Worm (Caenorhabditis elegans) whole organism, early embryonic: ENCODE data around the gene exl-1.
A peak's percentile ranks its signal among the peaks of the same experiment; 100 is the strongest.

ENCODE experiments used
- B0310.2 ChIP-seq: sonication (generic microtip); optimal IDR thresholded peaks from 2 replicates; lab custom pipeline; 2016; ENCODE audit warnings: mild to moderate bottlenecking, missing genetic modification characterization, missing compliant biosample characterization
- F13C5.2 ChIP-seq: sonication (generic microtip); optimal IDR thresholded peaks from 2 replicates; lab custom pipeline; 2017; ENCODE audit warnings: mild to moderate bottlenecking, missing genetic modification characterization, inconsistent platforms, missing compliant biosample characterization
- aly-1 ChIP-seq: sonication (generic microtip); optimal IDR thresholded peaks from 2 replicates; lab custom pipeline; 2016; ENCODE audit warnings: missing genetic modification characterization, missing compliant biosample characterization
- ama-1 ChIP-seq: fragments of 150-350 bp; optimal IDR thresholded peaks from 2 replicates; lab custom pipeline; 2014
- ceh-13 ChIP-seq: fragments of 200-800 bp; sonication (Bioruptor generic); optimal IDR thresholded peaks from 2 replicates; lab custom pipeline; 2018; ENCODE audit warnings: mild to moderate bottlenecking, missing genetic modification characterization, missing compliant biosample characterization
- ceh-36 ChIP-seq: sonication (generic microtip); optimal IDR thresholded peaks from 2 replicates; lab custom pipeline; 2016; ENCODE audit warnings: missing genetic modification characterization, inconsistent platforms, missing compliant biosample characterization
- flt-1 ChIP-seq: fragments of 200-800 bp; sonication (Bioruptor generic); IDR thresholded peaks from 2 replicates; pipeline ENCODE4 v1.3.6; 2022; ENCODE audit warnings: missing genetic modification characterization, missing compliant biosample characterization
- hmbx-1 ChIP-seq: sonication (generic microtip); optimal IDR thresholded peaks from 2 replicates; lab custom pipeline; 2016; ENCODE audit warnings: mild to moderate bottlenecking, missing genetic modification characterization, missing compliant biosample characterization
- hmg-4 ChIP-seq: fragments of 200-800 bp; sonication (Bioruptor generic); optimal IDR thresholded peaks from 2 replicates; lab custom pipeline; 2018; ENCODE audit warnings: mild to moderate bottlenecking, missing genetic modification characterization, missing compliant biosample characterization
- hnd-1 ChIP-seq: sonication (generic microtip); optimal IDR thresholded peaks from 2 replicates; lab custom pipeline; 2016; ENCODE audit warnings: missing genetic modification characterization, missing compliant biosample characterization
- pes-1 ChIP-seq: fragments of 200-800 bp; sonication (Bioruptor generic); IDR thresholded peaks from 2 replicates; pipeline ENCODE4 v1.3.6; 2022; ENCODE audit warnings: missing genetic modification reagents, missing genetic modification characterization, missing compliant biosample characterization
- scrt-1 ChIP-seq: fragments of 200-800 bp; sonication (Bioruptor generic); IDR thresholded peaks from 2 replicates; pipeline ENCODE4 v1.3.6; 2022; ENCODE audit warnings: missing genetic modification characterization, missing compliant biosample characterization
- sea-1 ChIP-seq: fragments of 200-800 bp; sonication (Bioruptor generic); conservative IDR thresholded peaks from 2 replicates; pipeline ENCODE4 v1.3.6; 2022; ENCODE audit warnings: missing genetic modification characterization, missing compliant biosample characterization
- tbx-11 ChIP-seq: fragments of 200-800 bp; sonication (Bioruptor generic); IDR thresholded peaks from 2 replicates; pipeline ENCODE4 v1.3.6; 2022; ENCODE audit warnings: missing genetic modification characterization, missing compliant biosample characterization
- tbx-37 ChIP-seq: fragments of 200-800 bp; sonication (Bioruptor generic); conservative IDR thresholded peaks from 2 replicates; pipeline ENCODE4 v1.3.6; 2022; ENCODE audit warnings: missing genetic modification reagents, missing genetic modification characterization, missing compliant biosample characterization
- tra-4 ChIP-seq: sonication (generic microtip); optimal IDR thresholded peaks from 2 replicates; lab custom pipeline; 2017; ENCODE audit warnings: missing genetic modification characterization, missing compliant biosample characterization

exl-1 gene

ce11 chrII:14401098-14401497, 12.2 kb downstream of the exl-1 start:
- no peak for TF ChIP-seq hmg-4 (GFP tag; lab: Kevin White, UChicago)
- no peak for TF ChIP-seq ceh-36 (tag; lab: Kevin White, UChicago)

- 0 out of 2 replicates have a peak, but pooled peaks have one; percentile 3 for TF ChIP-seq pes-1
- peak; percentile 1 for TF ChIP-seq F13C5.2 (tag; lab: Kevin White, UChicago)
- no peak for TF ChIP-seq tbx-37
These were observed 13.7 kb downstream of the exl-1 start for ce11 chrII:14399595-14399994.

DNA sequence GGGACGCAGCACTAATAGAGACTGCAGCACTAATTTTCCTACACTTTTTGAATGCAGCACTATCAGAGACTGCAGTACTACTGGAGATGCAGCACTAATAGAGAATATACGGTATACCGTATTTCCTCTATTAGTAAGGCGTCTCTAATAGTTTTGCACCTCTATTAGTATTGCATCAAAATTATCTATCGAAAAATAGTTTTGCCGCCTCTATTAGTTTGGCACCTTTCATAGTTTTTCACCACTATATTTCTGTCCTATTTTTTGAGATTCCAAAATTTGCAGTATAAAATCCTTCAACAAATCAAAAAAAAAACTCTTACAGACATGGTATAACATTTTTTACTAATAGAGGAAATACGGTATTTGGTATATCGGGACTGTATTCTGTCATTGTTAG, 19.5 kb downstream of the exl-1 start:
- TF ChIP-seq ceh-36 (tag; lab: Kevin White, UChicago) (no peak), ama-1 (lab: Kevin White, UChicago) (no peak), aly-1 (tag; lab: Kevin White, UChicago) (no peak), pes-1 (no peak), tbx-11 (GFP tag; lab: Robert Waterston, UW) (no peak), ceh-13 (GFP tag; lab: Kevin White, UChicago) (no peak), sea-1 (no peak), B0310.2 (tag; lab: Kevin White, UChicago) (no peak), hmbx-1 (tag; lab: Kevin White, UChicago) (no peak), tra-4 (tag; lab: Kevin White, UChicago) (no peak), scrt-1 (no peak), hnd-1 (tag; lab: Kevin White, UChicago) (no peak), flt-1 (GFP tag; lab: Robert Waterston, UW) (no peak)

DNA sequence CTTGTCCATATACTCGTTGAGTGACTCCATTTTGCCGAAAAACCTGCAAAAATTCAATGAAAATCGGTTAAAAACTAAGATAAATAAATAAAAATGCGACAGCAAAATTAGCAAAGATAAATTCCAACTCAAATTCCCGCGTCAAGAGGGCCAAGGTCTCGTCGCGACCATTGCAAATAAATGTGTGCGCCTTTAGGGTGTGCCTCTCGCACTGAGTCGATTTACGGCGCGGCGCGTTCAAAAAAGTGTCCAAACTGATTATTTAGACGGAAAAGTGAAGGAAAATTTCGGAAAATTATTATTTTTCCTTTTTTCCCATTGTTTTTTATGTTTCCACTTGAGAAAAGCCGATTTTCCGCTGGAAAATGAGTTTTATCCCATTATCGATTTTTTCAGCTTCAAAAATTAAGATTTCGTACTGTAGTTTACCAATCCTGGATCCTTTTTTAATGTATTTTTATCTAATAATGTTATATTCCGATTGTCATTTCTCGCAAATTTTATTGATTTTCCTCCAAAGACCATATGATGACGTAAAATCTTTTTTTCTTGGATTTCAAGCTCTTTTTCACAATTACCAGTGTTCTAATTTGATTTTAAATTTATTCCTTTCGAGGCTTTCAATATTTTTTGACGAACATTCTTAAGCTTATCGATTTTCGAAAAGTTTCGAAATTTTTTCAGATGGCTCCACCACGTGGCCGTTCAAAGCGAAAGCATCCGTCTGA, 23.1 kb downstream of the exl-1 start, which contains the start of the genes kbp-3 and nurf-1:
Gene kbp-3 (minus strand): TSS at position 43 of the 728 bp plus-strand sequence.
Gene nurf-1 (plus strand): TSS at position 678 of the 728 bp plus-strand sequence.
- TF ChIP-seq ceh-36 (tag; lab: Kevin White, UChicago) (no peak), hmg-4 (GFP tag; lab: Kevin White, UChicago) (peak; percentile 29), tbx-11 (GFP tag; lab: Robert Waterston, UW) (0 out of 2 replicates have a peak, but pooled peaks have one; percentile 9), F13C5.2 (tag; lab: Kevin White, UChicago) (peak; percentile 4)

DNA sequence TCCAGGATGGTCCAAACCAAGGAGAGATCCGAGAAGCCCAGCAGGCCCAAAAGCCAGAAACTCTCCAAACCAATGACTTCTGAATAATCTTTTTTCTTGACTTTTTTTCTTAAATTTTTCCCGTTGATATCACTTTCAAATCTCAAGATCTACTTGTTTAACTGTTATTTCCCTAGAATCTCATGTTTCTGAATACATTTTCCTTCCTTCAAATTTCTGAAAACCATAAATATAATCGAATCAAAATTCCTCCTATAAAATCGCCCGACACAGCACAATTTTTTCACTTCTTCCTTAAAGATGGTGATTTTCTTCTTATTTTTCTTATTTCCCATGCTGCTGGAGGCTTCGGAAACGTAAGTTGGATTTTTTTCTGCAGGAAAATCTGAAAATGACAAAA, 25.1 kb downstream of the exl-1 start, which contains the start of gene F26H11.8:
Gene F26H11.8 (plus strand): TSS at position 301 of the 400 bp plus-strand sequence.
- TF ChIP-seq ceh-36 (tag; lab: Kevin White, UChicago), result no peak

DNA sequence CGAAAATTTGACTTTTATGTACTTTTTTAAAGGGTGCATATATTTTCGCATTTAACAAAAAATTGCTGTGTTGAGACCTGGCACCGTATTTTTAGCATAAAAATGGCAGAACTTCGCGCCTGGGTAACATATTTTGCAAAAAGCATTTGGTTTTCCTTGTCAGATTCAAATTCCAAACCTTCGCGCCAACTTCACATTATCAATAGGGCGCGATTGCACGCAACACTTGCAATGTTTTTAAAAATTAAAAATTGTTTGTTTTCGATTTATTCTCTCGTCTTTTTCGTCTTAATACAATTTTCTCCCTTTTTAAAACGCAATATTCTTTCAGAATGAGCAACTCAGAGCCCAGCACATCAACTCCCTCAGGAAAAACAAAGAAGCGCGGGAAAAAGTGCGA, 29.6 kb downstream of the exl-1 start, which contains the start of gene mes-2:
Gene mes-2 (plus strand): TSS at position 330 of the 400 bp plus-strand sequence.
- no peak for TF ChIP-seq hmg-4 (GFP tag; lab: Kevin White, UChicago)
- TF ChIP-seq F13C5.2 (tag; lab: Kevin White, UChicago), result peak; percentile 66

DNA sequence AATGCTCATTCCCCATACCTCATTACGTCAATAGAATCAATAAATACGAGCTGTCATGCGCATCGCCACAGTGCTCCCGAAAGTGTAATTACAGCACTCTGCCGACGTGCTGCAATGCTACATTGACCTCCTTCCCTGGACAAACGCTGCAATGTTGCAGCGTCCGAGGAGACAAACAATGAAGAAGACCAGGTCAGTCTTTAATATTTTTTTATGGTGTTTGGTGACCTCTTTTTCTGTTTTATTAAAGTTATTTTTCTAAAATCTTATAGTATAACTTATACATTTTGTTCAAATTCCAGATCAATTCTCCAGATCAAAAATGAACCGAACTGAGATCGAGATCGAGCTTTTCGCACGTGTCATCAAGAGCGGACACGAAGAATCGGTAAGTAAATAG, 31.8 kb downstream of the exl-1 start, which contains the start of gene sdz-26:
Gene sdz-26 (plus strand): TSS at position 301 of the 400 bp plus-strand sequence.
- TF ChIP-seq ceh-36 (tag; lab: Kevin White, UChicago) (no peak), tbx-11 (GFP tag; lab: Robert Waterston, UW) (no peak), tbx-37 (no peak)

- no peak for TF ChIP-seq hnd-1 (tag; lab: Kevin White, UChicago)
- no peak for TF ChIP-seq tbx-37
These were observed 32.5 kb downstream of the exl-1 start for ce11 chrII:14380778-14381177.

ce11 chrII:14377796-14378195, 35.5 kb downstream of the exl-1 start, which contains the start of gene acr-20:
Gene acr-20 (minus strand): TSS chrII:14377896.
- TF ChIP-seq tra-4 (tag; lab: Kevin White, UChicago) (no peak), sea-1 (no peak), tbx-37 (no peak), scrt-1 (no peak), F13C5.2 (tag; lab: Kevin White, UChicago) (no peak), hmg-4 (GFP tag; lab: Kevin White, UChicago) (no peak), tbx-11 (GFP tag; lab: Robert Waterston, UW) (no peak)

- TF ChIP-seq pes-1 (0 out of 2 replicates have a peak, but pooled peaks have one; percentile 18), ceh-36 (tag; lab: Kevin White, UChicago) (peak; percentile 72), tra-4 (tag; lab: Kevin White, UChicago) (no peak)
These were observed 38.7 kb downstream of the exl-1 start for ce11 chrII:14374594-14374993.
